Fruit fly (Drosophila melanogaster) whole organism, wandering third instar larva: ENCODE measurements around the gene CG32109.

ENCODE experiments used
- Abd-B ChIP-seq: fragments of >200 bp; optimal IDR thresholded peaks from 2 replicates; lab custom pipeline; 2017; ENCODE audit warnings: missing biosample characterization, missing genetic modification characterization
- CG32264 ChIP-seq: fragments of 200-800 bp; sonication (Bioruptor generic); optimal IDR thresholded peaks from 2 replicates; lab custom pipeline; 2016; ENCODE audit warnings: missing biosample characterization, missing genetic modification characterization
- CG9705 ChIP-seq: fragments of 200-800 bp; sonication (Bioruptor generic); optimal IDR thresholded peaks from 2 replicates; lab custom pipeline; 2018; ENCODE audit warnings: missing biosample characterization, mild to moderate bottlenecking, missing genetic modification characterization
- CrebA ChIP-seq: fragments of 200-800 bp; sonication (Bioruptor generic); optimal IDR thresholded peaks from 2 replicates; lab custom pipeline; 2016; ENCODE audit warnings: missing biosample characterization, mild to moderate bottlenecking, missing genetic modification characterization, borderline replicate concordance
- Dfd ChIP-seq: fragments of >200 bp; optimal IDR thresholded peaks from 2 replicates; lab custom pipeline; 2017; ENCODE audit warnings: missing biosample characterization, missing genetic modification characterization
- Dif ChIP-seq: fragments of 200-275, 200-300 bp; sonication (Bioruptor generic); optimal IDR thresholded peaks from 2 replicates; lab custom pipeline; 2018; ENCODE audit warnings: missing biosample characterization, missing genetic modification characterization; ENCODE audit not compliant: partially characterized antibody
- GATAd ChIP-seq: sonication (Bioruptor generic); optimal IDR thresholded peaks from 2 replicates; lab custom pipeline; 2016; ENCODE audit warnings: missing biosample characterization, missing genetic modification characterization
- Hnf4 ChIP-seq: fragments of 200-800 bp; sonication (Bioruptor generic); optimal IDR thresholded peaks from 2 replicates; lab custom pipeline; 2016; ENCODE audit warnings: missing biosample characterization, mild to moderate bottlenecking, missing genetic modification characterization
- Hr78 ChIP-seq: fragments of >200 bp; optimal IDR thresholded peaks from 2 replicates; lab custom pipeline; 2017; ENCODE audit warnings: missing biosample characterization, missing genetic modification characterization
- Hr83 ChIP-seq: fragments of 200-300 bp; sonication (Bioruptor generic); optimal IDR thresholded peaks from 2 replicates; lab custom pipeline; 2016; ENCODE audit warnings: missing biosample characterization, mild to moderate bottlenecking, missing genetic modification characterization, moderate library complexity; ENCODE audit not compliant: poor library complexity, severe bottlenecking
- Jra ChIP-seq: sonication (Bioruptor generic); optimal IDR thresholded peaks from 2 replicates; lab custom pipeline; 2016; ENCODE audit warnings: missing biosample characterization, missing genetic modification characterization
- Mio ChIP-seq: sonication (Bioruptor generic); optimal IDR thresholded peaks from 2 replicates; lab custom pipeline; 2016; ENCODE audit warnings: missing biosample characterization, missing genetic modification characterization
- N ChIP-seq: fragments of >200 bp; optimal IDR thresholded peaks from 2 replicates; lab custom pipeline; 2018; ENCODE audit warnings: missing biosample characterization, missing external identifiers, missing genetic modification characterization
- OdsH ChIP-seq: fragments of 200-800 bp; sonication (Bioruptor generic); optimal IDR thresholded peaks from 2 replicates; lab custom pipeline; 2016; ENCODE audit warnings: missing biosample characterization, mild to moderate bottlenecking, missing genetic modification characterization
- Rel ChIP-seq, 2 experiments: fragments of 200-800 bp; sonication (Bioruptor generic) in 1 of 2; optimal IDR thresholded peaks; 2 replicates in 1 of 2; 3 replicates in 1 of 2; lab custom pipeline; 2016 to 2019; ENCODE audit warnings: mild to moderate bottlenecking in 2 of 2, missing biosample characterization in 2 of 2, missing genetic modification characterization in 2 of 2, moderate library complexity in 1 of 2
- Sp1 ChIP-seq: fragments of 200-800 bp; sonication (Bioruptor generic); optimal IDR thresholded peaks from 3 replicates; lab custom pipeline; 2019; ENCODE audit warnings: missing biosample characterization, mild to moderate bottlenecking, missing genetic modification characterization, moderate library complexity
- Vsx2 ChIP-seq: fragments of 200-300, 225-300 bp; sonication (Bioruptor generic); optimal IDR thresholded peaks from 2 replicates; lab custom pipeline; 2018; ENCODE audit warnings: missing biosample characterization, missing genetic modification characterization; ENCODE audit not compliant: partially characterized antibody
- br ChIP-seq: fragments of 200-800 bp; sonication (Bioruptor generic); optimal IDR thresholded peaks from 2 replicates; lab custom pipeline; 2016; ENCODE audit warnings: missing biosample characterization, missing genetic modification characterization
- brk ChIP-seq: fragments of 200-800 bp; sonication (Bioruptor generic); optimal IDR thresholded peaks from 2 replicates; lab custom pipeline; 2016; ENCODE audit warnings: missing biosample characterization, mild to moderate bottlenecking, missing genetic modification characterization
- dmrt93B ChIP-seq: fragments of 200-800 bp; sonication (Bioruptor generic); optimal IDR thresholded peaks from 2 replicates; lab custom pipeline; 2018; ENCODE audit warnings: missing biosample characterization, mild to moderate bottlenecking, missing genetic modification characterization
- dsf ChIP-seq: sonication (Bioruptor generic); optimal IDR thresholded peaks from 2 replicates; lab custom pipeline; 2016; ENCODE audit warnings: missing biosample characterization, missing genetic modification characterization, borderline replicate concordance
- ey ChIP-seq: fragments of 200-800 bp; sonication (Bioruptor generic); optimal IDR thresholded peaks from 2 replicates; lab custom pipeline; 2016; ENCODE audit warnings: missing biosample characterization, missing genetic modification characterization
- foxo ChIP-seq, 2 experiments: fragments of 200-800 bp; sonication (Bioruptor generic); optimal IDR thresholded peaks; 2 replicates in 1 of 2; 3 replicates in 1 of 2; lab custom pipeline; 2016 to 2017; ENCODE audit warnings: missing biosample characterization in 2 of 2, missing genetic modification characterization in 2 of 2
- fru ChIP-seq: fragments of 200-800 bp; sonication (Bioruptor generic); optimal IDR thresholded peaks from 3 replicates; lab custom pipeline; 2016; ENCODE audit warnings: missing biosample characterization, mild to moderate bottlenecking, missing genetic modification characterization
- h ChIP-seq: fragments of 200-800 bp; sonication (Bioruptor generic); optimal IDR thresholded peaks from 3 replicates; lab custom pipeline; 2016; ENCODE audit warnings: missing biosample characterization, mild to moderate bottlenecking, missing genetic modification characterization
- jim ChIP-seq: fragments of 175-275, 200-325 bp; sonication (Bioruptor generic); optimal IDR thresholded peaks from 2 replicates; lab custom pipeline; 2016; ENCODE audit warnings: missing biosample characterization, mild to moderate bottlenecking, missing genetic modification characterization
- lola ChIP-seq: fragments of >200 bp; optimal IDR thresholded peaks from 2 replicates; lab custom pipeline; 2017; ENCODE audit warnings: missing biosample characterization, missing genetic modification characterization
- pan ChIP-seq: fragments of >200 bp; optimal IDR thresholded peaks from 2 replicates; lab custom pipeline; 2017
- psq ChIP-seq: fragments of 200-800 bp; sonication (Bioruptor generic); optimal IDR thresholded peaks from 3 replicates; lab custom pipeline; 2017; ENCODE audit warnings: missing biosample characterization, mild to moderate bottlenecking, missing genetic modification characterization, moderate library complexity
- rgr ChIP-seq: fragments of 200-800 bp; sonication (Bioruptor generic); optimal IDR thresholded peaks from 3 replicates; lab custom pipeline; 2016; ENCODE audit warnings: missing biosample characterization, mild to moderate bottlenecking, missing genetic modification characterization
- sage ChIP-seq: fragments of 200-800 bp; sonication (Bioruptor generic); optimal IDR thresholded peaks from 2 replicates; lab custom pipeline; 2016; ENCODE audit warnings: missing biosample characterization, mild to moderate bottlenecking, missing genetic modification characterization
- sv ChIP-seq: fragments of 200-800 bp; sonication (Bioruptor generic); optimal IDR thresholded peaks from 3 replicates; lab custom pipeline; 2016; ENCODE audit warnings: missing biosample characterization, missing genetic modification characterization
- tai ChIP-seq: sonication (Bioruptor generic); optimal IDR thresholded peaks from 2 replicates; lab custom pipeline; 2016; ENCODE audit warnings: missing biosample characterization, missing genetic modification characterization
- usp ChIP-seq: fragments of >200 bp; optimal IDR thresholded peaks from 2 replicates; lab custom pipeline; 2017; ENCODE audit warnings: missing biosample characterization, missing genetic modification characterization
- woc ChIP-seq: sonication (Bioruptor generic); optimal IDR thresholded peaks from 2 replicates; lab custom pipeline; 2016; ENCODE audit warnings: missing biosample characterization, mild to moderate bottlenecking, missing genetic modification characterization

CG32109 gene

DNA sequence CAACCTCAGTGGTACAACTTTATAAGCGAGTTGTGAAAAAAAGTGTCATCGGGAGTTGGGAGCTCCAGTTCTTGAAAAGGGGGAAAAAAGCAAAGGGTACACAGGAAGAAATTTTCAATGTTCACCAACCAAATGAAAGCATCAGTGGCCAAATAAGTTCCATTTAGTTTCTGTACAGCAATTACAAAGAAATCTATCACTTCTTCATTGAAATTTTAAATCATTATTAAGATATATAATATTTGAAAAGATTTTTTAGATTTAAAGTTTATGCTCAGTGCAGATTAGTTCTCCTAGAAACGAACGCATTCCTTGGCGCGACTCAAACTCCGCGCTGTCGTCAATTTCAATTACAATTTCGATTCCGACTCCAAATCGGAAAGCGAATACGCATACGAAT is 43.8 kb upstream of the CG32109 start:
- TF ChIP-seq Hnf4 (no peak), dsf (GFP tag; lab: Kevin White, UChicago) (no peak), sage (GFP tag; lab: Kevin White, UChicago) (no peak), sv (no peak), Jra (GFP tag; lab: Kevin White, UChicago) (no peak), Hr78 (GFP tag; lab: Kevin White, UChicago) (no peak), Dif (GFP tag; lab: Kevin White, UChicago) (no peak)

DNA sequence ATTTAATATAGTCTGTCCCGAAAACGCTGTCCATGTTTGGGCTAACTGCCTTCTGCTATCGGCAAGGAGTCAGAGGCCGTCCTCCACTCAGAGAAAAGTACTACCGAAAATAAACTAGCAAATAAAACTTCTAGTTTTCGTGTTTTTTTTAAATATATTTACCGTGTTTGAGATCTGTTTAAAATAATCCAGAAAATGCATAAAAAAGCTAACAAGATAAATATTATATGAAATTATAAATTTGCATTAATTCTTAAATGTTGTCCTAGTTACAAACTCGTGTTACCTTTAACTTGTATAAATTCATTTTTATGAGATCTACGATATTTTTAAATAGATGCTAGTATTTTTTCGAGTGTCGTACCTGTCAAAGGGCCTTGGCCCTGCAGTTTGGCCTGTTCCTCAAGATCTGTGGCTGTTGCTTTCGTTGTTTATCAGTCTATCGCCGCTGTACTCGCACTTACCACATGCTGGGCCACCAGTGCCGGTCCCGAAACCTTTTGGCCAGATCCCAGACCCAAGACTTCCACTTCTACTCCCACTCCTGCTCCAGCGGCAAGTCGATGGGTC is 41.6 kb upstream of the CG32109 start:
- TF ChIP-seq CG32264 (GFP tag; lab: Kevin White, UChicago) (no peak), foxo (GFP tag; optimal IDR thresholded peaks at IDR 0.05; lab: Kevin White, UChicago) (no peak), dmrt93B (GFP tag; lab: Kevin White, UChicago) (no peak), Dif (GFP tag; lab: Kevin White, UChicago) (no peak), Vsx2 (no peak), fru (GFP tag; lab: Kevin White, UChicago) (no peak), ey (no peak), lola (no peak), jim (GFP tag; lab: Kevin White, UChicago) (no peak), sv (no peak), usp (GFP tag; lab: Kevin White, UChicago) (no peak), OdsH (GFP tag; lab: Kevin White, UChicago) (no peak), pan (lab: Kevin White, UChicago) (no peak)

DNA sequence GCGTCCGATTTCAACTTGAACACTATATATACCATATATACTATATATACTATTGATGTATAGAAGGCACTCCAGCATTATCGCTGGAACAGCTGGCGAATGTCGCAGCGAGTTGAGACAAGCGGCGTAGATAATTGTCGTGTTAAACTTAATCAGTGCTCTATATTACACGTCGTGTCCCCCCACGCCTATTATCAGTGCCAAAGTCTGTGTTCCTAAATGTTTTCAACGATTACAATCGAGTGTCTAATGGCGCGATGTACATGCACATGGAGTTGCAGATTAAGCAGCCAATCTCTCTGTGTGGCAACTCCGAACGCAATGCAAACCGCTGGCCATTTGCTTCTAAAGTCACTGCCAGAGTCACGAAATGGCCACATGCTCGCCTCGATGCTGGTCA is 40.8 kb upstream of the CG32109 start:
- no peak for TF ChIP-seq sv
- no peak for TF ChIP-seq Dif (GFP tag; lab: Kevin White, UChicago)
- TF ChIP-seq lola = no peak
- TF ChIP-seq Mio (GFP tag; lab: Kevin White, UChicago) = no peak
- TF ChIP-seq br (GFP tag; lab: Kevin White, UChicago) = no peak
- no peak for TF ChIP-seq woc (GFP tag; lab: Kevin White, UChicago)
- TF ChIP-seq Dfd (GFP tag; lab: Kevin White, UChicago) = no peak
- no peak for TF ChIP-seq Hr78 (GFP tag; lab: Kevin White, UChicago)

DNA sequence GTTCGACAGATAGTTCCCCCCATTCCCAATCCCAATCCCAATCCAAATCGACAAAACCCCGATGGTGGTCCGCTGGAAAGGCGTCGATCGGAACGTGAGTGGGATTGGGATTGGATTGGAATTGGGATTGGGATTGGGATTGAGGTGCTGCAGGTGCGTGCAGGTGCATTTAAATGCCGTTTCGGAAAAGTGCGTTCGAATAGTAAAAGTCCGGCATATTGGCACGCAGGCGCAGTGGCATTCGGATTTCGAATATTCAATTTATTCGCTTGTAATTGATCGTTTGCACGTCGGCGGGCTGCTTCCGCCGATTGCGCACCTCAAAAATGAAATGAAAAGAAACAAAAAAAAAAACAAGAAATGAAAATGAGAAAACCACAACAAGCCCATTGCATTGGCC is 39.8 kb upstream of the CG32109 start:
- TF ChIP-seq jim (GFP tag; lab: Kevin White, UChicago) (no peak), Vsx2 (no peak), CrebA (GFP tag; lab: Kevin White, UChicago) (no peak), N (GFP tag; lab: Kevin White, UChicago) (no peak), Hr78 (GFP tag; lab: Kevin White, UChicago) (no peak), tai (GFP tag; lab: Kevin White, UChicago) (no peak), br (GFP tag; lab: Kevin White, UChicago) (no peak)

DNA sequence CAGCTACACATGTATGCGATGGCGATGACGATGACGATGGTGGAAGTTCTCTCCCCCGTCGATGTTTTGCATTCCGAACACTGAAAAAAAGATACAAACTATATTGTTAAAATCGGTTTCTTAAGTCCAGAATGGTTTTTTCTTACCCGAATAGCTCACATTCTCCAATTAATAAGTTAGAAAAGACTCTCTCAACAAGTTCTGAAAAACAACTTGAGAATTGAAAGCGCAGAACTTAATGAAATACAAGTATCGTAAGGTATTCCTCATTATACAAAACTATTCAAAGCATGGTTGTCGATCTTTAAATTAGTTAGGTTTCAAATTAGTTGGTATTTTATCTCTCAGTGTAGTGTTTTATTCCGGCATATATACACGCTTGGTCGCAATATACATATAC is 38.7 kb upstream of the CG32109 start:
- no peak for TF ChIP-seq tai (GFP tag; lab: Kevin White, UChicago)
- TF ChIP-seq CG32264 (GFP tag; lab: Kevin White, UChicago) = no peak
- no peak for TF ChIP-seq N (GFP tag; lab: Kevin White, UChicago)
- no peak for TF ChIP-seq sage (GFP tag; lab: Kevin White, UChicago)
- no peak for TF ChIP-seq lola
- TF ChIP-seq h = peak; percentile 18
- TF ChIP-seq dmrt93B (GFP tag; lab: Kevin White, UChicago) = no peak
- TF ChIP-seq Hnf4 = no peak
- TF ChIP-seq Hr78 (GFP tag; lab: Kevin White, UChicago) = no peak
- TF ChIP-seq foxo (GFP tag; optimal IDR thresholded peaks at IDR 0.05; lab: Kevin White, UChicago) = peak in 1 of 2 experiments; percentile 36
- no peak for TF ChIP-seq jim (GFP tag; lab: Kevin White, UChicago)
- no peak for TF ChIP-seq Dif (GFP tag; lab: Kevin White, UChicago)
- TF ChIP-seq ey = peak; percentile 10
- TF ChIP-seq br (GFP tag; lab: Kevin White, UChicago) = no peak
- no peak for TF ChIP-seq Sp1 (GFP tag; lab: Kevin White, UChicago)
- TF ChIP-seq usp (GFP tag; lab: Kevin White, UChicago) = no peak
- TF ChIP-seq dsf (GFP tag; lab: Kevin White, UChicago) = no peak
- no peak for TF ChIP-seq CG9705 (GFP tag; lab: Kevin White, UChicago)
- no peak for TF ChIP-seq CrebA (GFP tag; lab: Kevin White, UChicago)
- TF ChIP-seq psq (GFP tag; lab: Kevin White, UChicago) = no peak
- no peak for TF ChIP-seq Abd-B
- TF ChIP-seq rgr (GFP tag; lab: Kevin White, UChicago) = peak; percentile 7
- no peak for TF ChIP-seq sv
- no peak for TF ChIP-seq brk (GFP tag; lab: Kevin White, UChicago)
- TF ChIP-seq woc (GFP tag; lab: Kevin White, UChicago) = peak; percentile 23
- TF ChIP-seq Hr83 = no peak
- no peak for TF ChIP-seq Dfd (GFP tag; lab: Kevin White, UChicago)
- TF ChIP-seq Mio (GFP tag; lab: Kevin White, UChicago) = no peak
- TF ChIP-seq Rel (GFP tag; optimal IDR thresholded peaks at IDR 0.05; lab: Kevin White, UChicago) = no peak
- no peak for TF ChIP-seq Rel (tag; optimal IDR thresholded peaks at IDR 0.05; lab: Kevin White, UChicago)
- no peak for TF ChIP-seq pan (lab: Kevin White, UChicago)
- no peak for TF ChIP-seq GATAd (GFP tag; lab: Kevin White, UChicago)
- no peak for TF ChIP-seq OdsH (GFP tag; lab: Kevin White, UChicago)
- peak; percentile 26 for TF ChIP-seq fru (GFP tag; lab: Kevin White, UChicago)
